Fruit fly (Drosophila melanogaster): ENCODE results near the gene Imp.

The Imp gene

DNA sequence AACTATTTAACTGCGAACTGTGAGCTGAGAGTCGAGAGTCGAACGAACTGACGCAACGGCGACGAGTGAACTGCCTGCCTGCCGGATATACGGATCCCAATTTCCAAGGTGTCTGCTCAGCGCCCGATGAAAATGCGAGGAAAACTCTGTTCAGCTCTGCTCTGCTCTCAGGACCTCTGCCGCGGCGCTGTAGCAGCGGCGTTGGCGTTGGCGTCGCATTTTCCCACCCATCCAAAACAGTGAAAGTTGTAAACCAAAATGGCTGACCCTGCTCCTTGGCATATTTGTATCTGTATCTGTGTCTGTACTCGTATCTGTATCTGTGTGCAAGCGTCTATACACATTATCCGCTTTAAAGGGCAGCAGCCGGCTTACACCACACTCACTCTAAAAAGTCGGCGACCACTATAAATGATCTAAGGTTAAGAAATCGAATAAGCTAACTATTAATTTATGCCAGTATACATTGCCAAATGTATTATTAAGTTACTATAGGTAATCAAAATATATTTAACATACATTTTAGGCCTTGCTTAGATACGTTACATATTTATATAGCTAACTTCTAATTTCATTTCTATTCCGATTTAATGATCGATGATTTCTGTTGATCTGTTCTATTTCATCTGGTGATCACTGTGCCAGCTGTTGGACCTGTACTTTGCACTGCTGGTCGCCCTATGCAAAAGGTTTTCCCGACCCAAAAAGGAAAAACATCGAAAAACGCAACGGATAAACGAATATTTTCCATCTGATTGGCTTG, 1.2 kb downstream of the Imp start (continued):
- TF ChIP-seq fd96Cb (tag; optimal IDR thresholded peaks at IDR 0.05), result peak; percentile 85
- peak; percentile 84 for TF ChIP-seq D19A (tag; optimal IDR thresholded peaks at IDR 0.05)
- peak; percentile 41; the same call in 1 of the 2 replicates for TF ChIP-seq ap (GFP tag; IDR thresholded peaks at IDR 0.05)
- 0 out of 4 replicates have a peak, but pooled peaks have one; percentile 17 for TF ChIP-seq Gug (GFP tag; IDR thresholded peaks at IDR 0.05)
- TF ChIP-seq CG33213 (GFP tag; optimal IDR thresholded peaks at IDR 0.05), result no peak
- no peak for TF ChIP-seq CG8089 (GFP tag; optimal IDR thresholded peaks at IDR 0.05)
- TF ChIP-seq cwo (GFP tag; optimal IDR thresholded peaks at IDR 0.05), result peak; percentile 47
- no peak for TF ChIP-seq CG6175 (GFP tag; IDR thresholded peaks at IDR 0.05)
- TF ChIP-seq org-1 (GFP tag; optimal IDR thresholded peaks at IDR 0.05), result peak; percentile 73
- TF ChIP-seq CG7963 (GFP tag; IDR thresholded peaks at IDR 0.05; ENCODE audit: partially characterized antibody), result no peak
- TF ChIP-seq CG12071 (GFP tag; optimal IDR thresholded peaks at IDR 0.05), result peak; percentile 34
- no peak for TF ChIP-seq slou (GFP tag; optimal IDR thresholded peaks at IDR 0.05)
- peak; percentile 20 for TF ChIP-seq Mes4 (GFP tag; optimal IDR thresholded peaks at IDR 0.05)
- TF ChIP-seq eyg (GFP tag; optimal IDR thresholded peaks at IDR 0.05), result no peak
- TF ChIP-seq nmo (GFP tag; optimal IDR thresholded peaks at IDR 0.05), result peak; percentile 83
- TF ChIP-seq luna (GFP tag; optimal IDR thresholded peaks at IDR 0.05), result no peak
- TF ChIP-seq dm (GFP tag; optimal IDR thresholded peaks at IDR 0.05), result no peak
- TF ChIP-seq CG9437 (GFP tag; optimal IDR thresholded peaks at IDR 0.05), result peak; percentile 56
- TF ChIP-seq z (GFP tag; IDR thresholded peaks at IDR 0.05), result peak; percentile 72
- peak; percentile 24 for TF ChIP-seq CG10654 (GFP tag; optimal IDR thresholded peaks at IDR 0.05)
- TF ChIP-seq pum (GFP tag; optimal IDR thresholded peaks at IDR 0.05), result peak; percentile 16
- TF ChIP-seq pb (GFP tag; optimal IDR thresholded peaks at IDR 0.05), result no peak
- no peak for TF ChIP-seq bowl (GFP tag; IDR thresholded peaks at IDR 0.05)
- TF ChIP-seq Lim3 (GFP tag; IDR thresholded peaks at IDR 0.05), result no peak
- peak; percentile 2 for TF ChIP-seq wek (GFP tag; optimal IDR thresholded peaks at IDR 0.05)
- peak; percentile 56 for TF ChIP-seq CG30403 (GFP tag; optimal IDR thresholded peaks at IDR 0.05)
- peak; percentile 90 for TF ChIP-seq CG9727 (GFP tag; optimal IDR thresholded peaks at IDR 0.05)
- peak; percentile 25 for TF ChIP-seq onecut (GFP tag; IDR thresholded peaks at IDR 0.05)
- TF ChIP-seq grn (GFP tag; optimal IDR thresholded peaks at IDR 0.05), result no peak
- peak; percentile 53 for TF ChIP-seq CG17385 (GFP tag; optimal IDR thresholded peaks at IDR 0.05)
- TF ChIP-seq CG2120 (GFP tag; optimal IDR thresholded peaks at IDR 0.05), result peak; percentile 66
- no peak for TF ChIP-seq CG3726 (GFP tag; IDR thresholded peaks at IDR 0.05)
- TF ChIP-seq CG17802 (tag; optimal IDR thresholded peaks at IDR 0.05), result peak; percentile 34
- TF ChIP-seq Hmr (GFP tag; optimal IDR thresholded peaks at IDR 0.05), result peak; percentile 72
- TF ChIP-seq CG7839 (tag; optimal IDR thresholded peaks at IDR 0.05), result peak; percentile 76
- peak; percentile 28 for TF ChIP-seq Lhr (GFP tag; optimal IDR thresholded peaks at IDR 0.05)
- TF ChIP-seq gce (GFP tag; IDR thresholded peaks at IDR 0.05), result no peak
- TF ChIP-seq NC2α (GFP tag; optimal IDR thresholded peaks at IDR 0.05), result peak; percentile 4
- no peak for TF ChIP-seq CG7271 (tag; optimal IDR thresholded peaks at IDR 0.05)
- TF ChIP-seq lilli (GFP tag; optimal IDR thresholded peaks at IDR 0.05), result peak; percentile 42
- peak; percentile 70; the same call in 1 of the 2 replicates for TF ChIP-seq CG10959 (GFP tag; IDR thresholded peaks at IDR 0.05)
- TF ChIP-seq Atf6 (GFP tag; IDR thresholded peaks at IDR 0.05), result peak; percentile 26; the same call in 1 of the 2 replicates
- TF ChIP-seq CG18011 (GFP tag; optimal IDR thresholded peaks at IDR 0.05), result no peak
- TF ChIP-seq Antp (GFP tag; optimal IDR thresholded peaks at IDR 0.05), result no peak
- TF ChIP-seq CG3838 (GFP tag; optimal IDR thresholded peaks at IDR 0.05), result peak; percentile 2
- peak; percentile 0 for TF ChIP-seq ems (GFP tag; optimal IDR thresholded peaks at IDR 0.05)
- TF ChIP-seq CG31441 (GFP tag; IDR thresholded peaks at IDR 0.05), result peak; percentile 85
- peak in 1 of 2 experiments; percentile 40 for TF ChIP-seq dpn (GFP tag; optimal IDR thresholded peaks at IDR 0.05)
- TF ChIP-seq HHEX (GFP tag; optimal IDR thresholded peaks at IDR 0.05), result peak; percentile 47
- no peak for TF ChIP-seq CG42726 (GFP tag; IDR thresholded peaks at IDR 0.05; ENCODE audit: partially characterized antibody)
